Fruit fly (Drosophila melanogaster) whole organism, prepupa: ENCODE data around the gene Cox17.
A peak's percentile ranks its signal among the peaks of the same experiment; 100 is the strongest.

Experiments used
- CG10631 ChIP-seq: fragments of 200-800 bp; sonication (Bioruptor generic); optimal IDR thresholded peaks from 2 replicates; lab custom pipeline; 2016; ENCODE audit warnings: missing biosample characterization, missing genetic modification characterization
- CG11902 ChIP-seq: fragments of 200-800 bp; sonication (Bioruptor generic); optimal IDR thresholded peaks from 3 replicates; lab custom pipeline; 2016; ENCODE audit warnings: missing biosample characterization, missing genetic modification characterization
- CG4318 ChIP-seq: fragments of 200-800 bp; sonication (Bioruptor generic); optimal IDR thresholded peaks from 3 replicates; lab custom pipeline; 2017; ENCODE audit warnings: missing biosample characterization, mild to moderate bottlenecking, missing genetic modification characterization
- CG6276 ChIP-seq: fragments of 200-800 bp; sonication (Bioruptor generic); optimal IDR thresholded peaks from 2 replicates; lab custom pipeline; 2017; ENCODE audit warnings: missing biosample characterization, mild to moderate bottlenecking, missing genetic modification characterization
- CG6854 ChIP-seq: fragments of 200-800 bp; sonication (Bioruptor generic); optimal IDR thresholded peaks from 2 replicates; lab custom pipeline; 2017; ENCODE audit warnings: missing biosample characterization, mild to moderate bottlenecking, missing genetic modification characterization
- CG7368 ChIP-seq: fragments of 200-800 bp; sonication (Bioruptor generic); optimal IDR thresholded peaks from 3 replicates; lab custom pipeline; 2016; ENCODE audit warnings: missing biosample characterization, missing genetic modification characterization
- Eip75B ChIP-seq: fragments of 200-800 bp; sonication (Bioruptor generic); optimal IDR thresholded peaks from 3 replicates; lab custom pipeline; 2016; ENCODE audit warnings: missing biosample characterization, missing genetic modification characterization
- Lpt ChIP-seq: fragments of 200-800 bp; sonication (Bioruptor generic); optimal IDR thresholded peaks from 3 replicates; lab custom pipeline; 2016; ENCODE audit warnings: missing biosample characterization, missing genetic modification characterization
- Sox14 ChIP-seq: fragments of 200-800 bp; sonication (Bioruptor generic); optimal IDR thresholded peaks from 3 replicates; lab custom pipeline; 2016; ENCODE audit warnings: missing biosample characterization, missing genetic modification characterization
- achi ChIP-seq: fragments of 200-800 bp; sonication (Bioruptor generic); optimal IDR thresholded peaks from 3 replicates; lab custom pipeline; 2016; ENCODE audit warnings: missing biosample characterization, missing genetic modification characterization
- dsx ChIP-seq: fragments of 200-800 bp; optimal IDR thresholded peaks from 3 replicates; lab custom pipeline; 2019; ENCODE audit warnings: missing biosample characterization, mild to moderate bottlenecking, missing genetic modification characterization, moderate library complexity; ENCODE audit not compliant: poor library complexity, severe bottlenecking
- eg ChIP-seq: fragments of 200-800 bp; sonication (Bioruptor generic); IDR thresholded peaks from 3 replicates; pipeline ENCODE4 v1.3.6; 2022; ENCODE audit warnings: missing biosample characterization, missing genetic modification characterization
- fd59A ChIP-seq: fragments of 200-800 bp; sonication (Bioruptor generic); optimal IDR thresholded peaks from 2 replicates; lab custom pipeline; 2017; ENCODE audit warnings: missing biosample characterization, mild to moderate bottlenecking, missing genetic modification characterization, missing genetic modification reagents
- net ChIP-seq: fragments of 200-800 bp; sonication (Bioruptor generic); optimal IDR thresholded peaks from 3 replicates; lab custom pipeline; 2016; ENCODE audit warnings: missing biosample characterization, missing genetic modification characterization

DNA sequence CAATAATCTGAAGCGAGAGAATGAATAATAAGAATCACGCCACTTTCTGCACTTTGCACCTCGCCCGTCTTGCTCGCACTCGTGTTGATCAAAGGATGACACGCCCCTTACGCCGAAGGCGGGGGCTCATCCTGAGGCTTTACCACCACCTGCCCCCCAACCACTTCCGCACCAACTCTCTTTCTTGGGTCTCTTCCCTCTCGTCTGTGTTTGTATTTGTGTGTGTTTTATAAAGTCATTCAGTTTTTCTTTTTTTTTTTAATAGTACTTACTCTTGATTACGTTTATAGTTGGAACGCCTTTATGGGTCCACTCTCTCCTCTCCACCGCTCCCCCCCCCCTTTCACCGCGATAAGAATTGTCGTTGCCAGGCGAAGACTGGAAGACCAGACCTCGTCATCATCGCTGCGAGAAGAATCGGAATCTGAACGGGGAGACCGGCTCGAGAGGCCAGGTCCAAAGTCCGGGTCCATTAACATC, 15.0 kb downstream of the Cox17 start:
- peak; percentile 62 for TF ChIP-seq CG4318
- TF ChIP-seq CG10631 (GFP tag; lab: Kevin White, UChicago), result peak; percentile 37
- peak; percentile 92 for TF ChIP-seq CG7368 (GFP tag; lab: Kevin White, UChicago)
- peak; percentile 83 for TF ChIP-seq achi
- TF ChIP-seq CG6854, result peak; percentile 97
- TF ChIP-seq Eip75B (GFP tag; lab: Kevin White, UChicago), result peak; percentile 87
- TF ChIP-seq fd59A (GFP tag; lab: Kevin White, UChicago), result peak; percentile 91
- peak; percentile 84 for TF ChIP-seq eg (GFP tag; lab: Robert Waterston, UW)
- TF ChIP-seq CG6276 (GFP tag; lab: Kevin White, UChicago), result peak; percentile 93
- TF ChIP-seq CG11902 (GFP tag; lab: Kevin White, UChicago), result no peak
- TF ChIP-seq Lpt (GFP tag; lab: Kevin White, UChicago), result peak; percentile 92
- TF ChIP-seq net (GFP tag; lab: Kevin White, UChicago), result peak; percentile 96
- TF ChIP-seq Sox14, result peak; percentile 85
- peak; percentile 81 for TF ChIP-seq dsx
